Fruit fly (Drosophila melanogaster) whole organism, pupa: Measurements from ENCODE around the gene dmrt99B.

ENCODE experiments used
- CG13204 ChIP-seq: fragments of 200-800 bp; sonication (Bioruptor generic); optimal IDR thresholded peaks from 2 replicates; lab custom pipeline; 2018; ENCODE audit warnings: missing biosample characterization, mild to moderate bottlenecking, missing genetic modification characterization, moderate library complexity
- CG15710 ChIP-seq: fragments of 200-800 bp; sonication (Bioruptor generic); optimal IDR thresholded peaks from 2 replicates; lab custom pipeline; 2018; ENCODE audit warnings: missing biosample characterization, mild to moderate bottlenecking, missing genetic modification characterization, moderate library complexity
- EcR ChIP-seq: fragments of 200-800 bp; sonication (Bioruptor generic); optimal IDR thresholded peaks from 3 replicates; lab custom pipeline; 2019; ENCODE audit warnings: missing biosample characterization, missing genetic modification characterization, mild to moderate bottlenecking, moderate library complexity, missing genetic modification reagents
- gl ChIP-seq: fragments of 200-800 bp; sonication (Bioruptor generic); optimal IDR thresholded peaks from 2 replicates; lab custom pipeline; 2018; ENCODE audit warnings: missing biosample characterization, mild to moderate bottlenecking, missing genetic modification characterization

dm6 chr3R:29675333-29675732 lies 17.1 kb upstream of the dmrt99B start, which contains the start of the genes Bub3 and Cap-D2:
- TF ChIP-seq CG13204 (GFP tag; lab: Kevin White, UChicago) (no peak), EcR (GFP tag; lab: Kevin White, UChicago) (no peak), gl (tag; lab: Kevin White, UChicago) (no peak), CG15710 (peak; percentile 55)
